Worm (Caenorhabditis elegans): ENCODE results near the gene sec-24.2.
A peak's percentile ranks its signal among the peaks of the same experiment; 100 is the strongest.

sec-24.2 gene

DNA sequence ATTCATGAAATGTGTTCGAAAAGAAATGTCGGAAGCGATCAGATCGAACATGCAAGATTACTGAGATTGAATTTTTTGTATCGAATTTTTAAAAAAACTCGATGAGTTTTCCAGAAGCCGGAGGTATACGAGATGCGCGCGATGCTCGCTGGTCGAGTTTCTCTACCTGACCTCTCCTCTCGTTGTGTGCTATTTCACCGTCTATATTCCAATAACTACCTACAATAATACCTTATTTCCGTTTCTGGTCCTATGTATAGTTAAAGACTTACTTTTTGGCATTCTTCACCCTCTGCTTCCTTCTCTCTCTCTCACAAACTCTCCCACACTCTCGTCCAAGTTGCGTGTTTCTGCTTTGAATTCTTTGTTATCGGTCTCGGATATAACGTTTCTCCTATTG, 10.7 kb upstream of the sec-24.2 start (continued):
- no peak for TF ChIP-seq ztf-18 (tag; optimal IDR thresholded peaks at IDR 0.05)

DNA sequence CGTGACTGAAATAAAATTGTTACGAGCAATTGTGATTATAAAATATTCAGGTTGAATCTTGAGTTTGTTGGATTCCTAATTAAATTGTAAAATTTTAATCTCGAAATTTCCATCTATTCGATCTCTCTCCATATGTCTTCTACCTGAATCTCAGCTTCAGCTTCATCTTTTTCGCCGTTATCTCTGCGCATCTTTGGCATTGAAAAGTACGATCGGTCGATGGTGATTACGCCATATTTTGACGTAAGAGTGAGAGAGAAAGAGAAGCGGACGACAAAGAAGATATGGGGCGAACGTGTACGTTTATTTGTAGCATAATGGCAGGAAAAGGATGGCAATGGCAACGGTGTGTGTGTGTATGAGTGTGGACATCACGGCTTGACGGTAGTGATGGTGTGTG, 6.0 kb upstream of the sec-24.2 start:
- no peak for TF ChIP-seq sea-2 (GFP tag; IDR thresholded peaks at IDR 0.05)
- TF ChIP-seq ztf-28 (GFP tag; IDR thresholded peaks at IDR 0.05), result no peak
- TF ChIP-seq nhr-120 (GFP tag; IDR thresholded peaks at IDR 0.05), result no peak
- no peak for TF ChIP-seq ceh-100 (GFP tag; IDR thresholded peaks at IDR 0.05)
- TF ChIP-seq bed-2 (GFP tag; IDR thresholded peaks at IDR 0.05), result no peak
- no peak for TF ChIP-seq F57A8.1 (GFP tag; optimal IDR thresholded peaks at IDR 0.05)
- TF ChIP-seq Y56A3A.18 (GFP tag; IDR thresholded peaks at IDR 0.05), result no peak

DNA sequence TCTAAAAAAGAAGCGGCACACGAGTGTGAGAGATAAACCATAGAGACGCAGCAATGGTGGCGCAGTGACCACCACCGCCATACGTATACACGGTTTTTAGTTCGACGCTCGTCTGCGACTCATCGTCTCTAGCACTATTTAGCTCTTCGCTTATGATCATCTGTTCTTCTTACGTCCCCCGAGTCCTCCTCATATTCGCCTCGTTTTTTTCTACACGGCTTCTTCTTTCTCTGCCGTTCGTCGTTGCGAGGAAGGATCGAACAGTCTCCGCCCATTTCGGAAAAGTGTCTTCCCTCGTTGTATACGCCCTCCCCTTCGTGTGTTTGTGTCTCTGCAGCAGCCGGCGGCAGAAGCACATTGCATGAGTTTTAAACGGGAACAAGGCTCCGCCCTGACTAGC, 4.4 kb upstream of the sec-24.2 start:
- TF ChIP-seq die-1 (tag; optimal IDR thresholded peaks at IDR 0.05), result no peak
- no peak for TF ChIP-seq sea-2 (GFP tag; IDR thresholded peaks at IDR 0.05)
- no peak for TF ChIP-seq snpc-4 (GFP tag; optimal IDR thresholded peaks at IDR 0.05)
- TF ChIP-seq snpc-4 (tag; optimal IDR thresholded peaks at IDR 0.05), result peak in 1 of 4 experiments; percentile 15
- TF ChIP-seq unc-130 (GFP tag; optimal IDR thresholded peaks at IDR 0.05), result no peak
- no peak for TF ChIP-seq ceh-40 (GFP tag; IDR thresholded peaks at IDR 0.05)
- TF ChIP-seq K11D2.4 (GFP tag; IDR thresholded peaks at IDR 0.05), result no peak
- peak; percentile 53 for TF ChIP-seq hmg-1.2 (GFP tag; IDR thresholded peaks at IDR 0.05)
- 0 out of 2 replicates have a peak, but pooled peaks have one; percentile 31 for TF ChIP-seq mcd-1 (GFP tag; IDR thresholded peaks at IDR 0.05)
- peak; percentile 67 for TF ChIP-seq K12H6.12 (tag; optimal IDR thresholded peaks at IDR 0.05)
- TF ChIP-seq mes-4 (tag; optimal IDR thresholded peaks at IDR 0.05), result no peak
- TF ChIP-seq hrde-1 (tag; optimal IDR thresholded peaks at IDR 0.05; ENCODE audit: borderline replicate concordance), result no peak
- no peak for TF ChIP-seq tbp1 (GFP tag; optimal IDR thresholded peaks at IDR 0.05)
- no peak for TF ChIP-seq hlh-26 (GFP tag; conservative IDR thresholded peaks at IDR 0.05)
- TF ChIP-seq dox-1 (GFP tag; IDR thresholded peaks at IDR 0.05), result peak; percentile 48; the same call in 1 of the 2 replicates
- TF ChIP-seq fkh-3 (tag; optimal IDR thresholded peaks at IDR 0.05), result no peak
- peak; percentile 71; the same call in 1 of the 2 replicates for TF ChIP-seq zfh-2 (GFP tag; conservative IDR thresholded peaks at IDR 0.05)
- TF ChIP-seq somi-1 (GFP tag; optimal IDR thresholded peaks at IDR 0.05), result no peak
- TF ChIP-seq attf-6 (GFP tag; IDR thresholded peaks at IDR 0.05), result no peak
- TF ChIP-seq gei-17 (GFP tag; optimal IDR thresholded peaks at IDR 0.05), result no peak
- TF ChIP-seq ceh-79 (tag; optimal IDR thresholded peaks at IDR 0.05), result no peak
- no peak for TF ChIP-seq ztf-22 (GFP tag; optimal IDR thresholded peaks at IDR 0.05)
- TF ChIP-seq B0336.3 (GFP tag; IDR thresholded peaks at IDR 0.05), result no peak
- TF ChIP-seq madf-10 (tag; optimal IDR thresholded peaks at IDR 0.05), result no peak
- TF ChIP-seq rcor-1 (GFP tag; IDR thresholded peaks at IDR 0.05), result no peak
- no peak for TF ChIP-seq ztf-25 (GFP tag; IDR thresholded peaks at IDR 0.05)
- TF ChIP-seq F49E8.2 (tag; optimal IDR thresholded peaks at IDR 0.05; ENCODE audit: insufficient read depth), result no peak
- 0 out of 2 replicates have a peak, but pooled peaks have one; percentile 22 for TF ChIP-seq cebp-1 (GFP tag; IDR thresholded peaks at IDR 0.05)
- TF ChIP-seq cebp-1 (tag; optimal IDR thresholded peaks at IDR 0.05), result no peak
- no peak for TF ChIP-seq nfyb-1 (GFP tag; IDR thresholded peaks at IDR 0.05)
- TF ChIP-seq nfya-2 (GFP tag; IDR thresholded peaks at IDR 0.05), result no peak
- no peak for TF ChIP-seq Y53F4B.3 (GFP tag; IDR thresholded peaks at IDR 0.05)
